Fruit fly (Drosophila melanogaster) whole organism: ENCODE measurements around the gene mtTFB2.

Experiments used
- CG8478 ChIP-seq: fragments of >200 bp; optimal IDR thresholded peaks from 2 replicates; lab custom pipeline; 2018; ENCODE audit warnings: inconsistent platforms
- pan ChIP-seq: fragments of >200 bp; optimal IDR thresholded peaks from 2 replicates; lab custom pipeline; 2017
- psq ChIP-seq: fragments of >200 bp; optimal IDR thresholded peaks from 2 replicates; lab custom pipeline; 2017
- usp ChIP-seq: fragments of >200 bp; optimal IDR thresholded peaks from 2 replicates; lab custom pipeline; 2017; ENCODE audit warnings: missing biosample characterization, missing genetic modification characterization, mixed read lengths

dm6 chr3R:10048775-10048841 is 3.2 kb downstream of the mtTFB2 start, which contains the start of gene CG12811:
- no peak for TF ChIP-seq CG8478 (lab: Kevin White, UChicago)
- no peak for TF ChIP-seq psq (lab: Kevin White, UChicago)
- TF ChIP-seq usp (GFP tag; lab: Kevin White, UChicago) = no peak
- TF ChIP-seq pan (lab: Kevin White, UChicago) = no peak
